Fruit fly (Drosophila melanogaster) ovary, adult (tissue): ENCODE data around the gene Tep2.

Experiments
- CG17801 ChIP-seq: fragments of 200-800 bp; optimal IDR thresholded peaks from 2 replicates; lab custom pipeline; 2019; ENCODE audit warnings: missing biosample characterization, mild to moderate bottlenecking, missing genetic modification characterization, moderate library complexity; ENCODE audit not compliant: partially characterized antibody

Tep2 gene

DNA sequence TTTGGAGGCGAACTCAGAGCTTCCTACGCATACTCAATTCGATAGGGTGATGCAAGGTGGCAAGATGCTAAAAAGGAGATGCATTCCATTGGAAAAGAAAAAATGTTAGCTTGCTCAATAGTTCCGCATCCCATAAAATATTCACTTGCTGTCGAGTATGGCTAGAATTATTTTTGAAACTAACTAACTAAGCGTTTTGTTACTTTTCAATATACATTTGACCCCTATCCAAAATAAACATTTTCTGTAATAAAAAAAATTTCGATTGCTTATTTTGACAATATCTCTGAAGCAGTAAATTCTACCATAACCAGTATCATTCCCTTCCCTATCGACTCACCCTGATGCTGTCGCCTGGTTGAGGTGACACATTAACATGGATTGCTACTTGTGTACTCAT lies 2.1 kb upstream of the Tep2 start:
- TF ChIP-seq CG17801 (GFP tag; lab: Kevin White, UChicago): no peak

DNA sequence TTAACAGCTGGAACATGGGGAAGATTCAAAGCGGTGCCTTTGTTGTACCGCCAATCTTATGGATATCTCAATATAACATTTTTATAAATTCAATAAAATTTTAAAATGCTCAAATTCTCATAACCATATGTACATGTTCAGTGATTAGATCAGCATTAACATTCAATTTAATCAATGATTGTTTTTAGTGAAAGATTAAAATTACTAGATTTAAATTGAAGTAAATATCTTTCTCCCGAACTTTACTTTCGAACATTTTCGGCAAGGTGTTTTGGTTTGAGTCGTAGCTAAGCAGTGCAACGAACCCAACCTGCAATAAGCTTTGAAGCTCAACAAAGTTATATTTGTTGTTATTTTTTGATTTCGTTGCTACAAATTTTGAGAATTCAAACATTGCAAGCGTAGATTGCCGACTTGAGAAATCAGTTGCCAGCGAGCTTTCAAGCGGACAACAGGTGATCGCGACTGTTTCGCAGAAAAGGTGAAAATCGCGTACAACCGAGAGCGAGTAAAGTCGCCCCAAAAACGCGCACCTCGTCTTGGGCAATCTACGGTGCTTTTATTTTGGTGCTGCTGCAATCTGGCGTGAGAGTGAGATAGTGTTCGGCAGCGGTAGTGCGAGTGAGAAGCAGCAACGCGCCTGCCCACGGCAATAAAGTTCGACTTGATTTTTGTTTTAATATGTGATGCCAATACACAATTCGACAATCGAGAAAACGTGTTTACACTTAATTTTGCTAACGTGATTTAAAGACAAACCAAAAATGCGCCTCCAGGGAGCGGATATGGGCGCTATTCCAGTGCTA lies 1.2 kb upstream of the Tep2 start, which contains the start of gene Tep3:
Gene Tep3 (plus strand): TSS at position 423 of the 806 bp plus-strand sequence.
- peak; percentile 73 for TF ChIP-seq CG17801 (GFP tag; lab: Kevin White, UChicago)

DNA sequence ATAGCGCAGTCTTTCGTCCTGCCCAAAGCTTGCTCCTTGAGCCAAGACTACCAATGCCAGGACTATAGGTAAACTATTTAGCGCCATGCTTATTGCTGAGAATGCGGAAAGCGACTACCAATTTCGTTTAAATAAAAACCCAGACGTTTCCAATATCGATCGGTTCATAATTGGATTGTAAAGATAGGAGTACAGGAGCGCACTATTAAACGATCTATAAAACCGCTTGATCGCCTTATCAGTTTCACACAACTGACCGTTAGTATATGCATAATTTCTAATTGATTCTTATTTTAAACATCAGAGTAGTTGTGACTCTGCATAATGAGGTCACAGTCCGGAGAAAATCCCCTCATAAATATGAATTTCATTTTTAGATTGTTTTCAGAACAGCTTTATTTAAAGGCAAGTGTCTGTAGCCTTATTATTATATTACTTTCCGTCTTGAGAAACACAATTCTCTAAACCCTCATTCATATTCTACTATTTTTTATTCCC lies 8.8 kb downstream of the Tep2 start, which contains the start of the genes CG7025 and CG43235:
Gene CG7025 (minus strand): TSS at position 101 of the 498 bp plus-strand sequence.
Gene CG43235 (plus strand): TSS at position 448 of the 498 bp plus-strand sequence.
- no peak for TF ChIP-seq CG17801 (GFP tag; lab: Kevin White, UChicago)

DNA sequence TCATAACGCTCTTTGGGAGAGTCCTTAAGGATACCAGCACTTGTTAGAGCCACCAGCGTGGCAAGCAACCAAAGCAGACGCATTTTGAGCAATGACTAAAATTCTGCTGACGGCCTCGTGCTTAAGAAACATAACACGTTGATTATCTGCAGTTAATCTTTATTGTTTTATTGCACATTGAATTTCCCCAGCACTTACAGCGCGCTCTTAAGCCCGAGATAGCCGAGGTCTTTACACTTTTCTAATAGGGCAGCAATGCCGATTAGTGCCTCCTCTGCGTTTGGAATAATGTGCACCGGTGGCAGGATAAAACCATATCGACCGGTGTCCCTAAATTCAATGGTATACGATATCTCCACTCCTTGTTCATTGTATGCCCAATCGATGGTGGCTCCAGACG lies 10.4 kb downstream of the Tep2 start, which contains the start of gene CG18585:
Gene CG18585 (minus strand): TSS at position 101 of the 400 bp plus-strand sequence.
- no peak for TF ChIP-seq CG17801 (GFP tag; lab: Kevin White, UChicago)

DNA sequence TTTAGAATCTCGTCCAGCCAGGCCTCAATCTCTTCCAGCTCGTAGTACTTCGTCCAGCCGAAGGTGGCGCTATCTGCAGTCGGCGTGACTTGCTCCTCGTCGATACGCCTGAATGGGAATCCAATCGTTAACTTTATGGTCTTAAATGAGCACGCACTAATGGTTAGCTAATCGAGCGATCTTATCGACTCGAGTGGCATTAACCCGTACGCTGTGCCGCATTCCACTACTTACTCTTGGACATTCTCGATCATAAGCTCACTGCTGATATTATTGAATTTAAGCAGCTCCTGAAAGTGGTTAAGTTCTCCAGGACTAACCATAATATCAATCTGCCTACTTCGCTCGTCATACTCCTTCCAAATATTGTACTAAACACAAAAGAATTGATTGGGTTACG lies 11.0 kb downstream of the Tep2 start:
- TF ChIP-seq CG17801 (GFP tag; lab: Kevin White, UChicago): no peak

DNA sequence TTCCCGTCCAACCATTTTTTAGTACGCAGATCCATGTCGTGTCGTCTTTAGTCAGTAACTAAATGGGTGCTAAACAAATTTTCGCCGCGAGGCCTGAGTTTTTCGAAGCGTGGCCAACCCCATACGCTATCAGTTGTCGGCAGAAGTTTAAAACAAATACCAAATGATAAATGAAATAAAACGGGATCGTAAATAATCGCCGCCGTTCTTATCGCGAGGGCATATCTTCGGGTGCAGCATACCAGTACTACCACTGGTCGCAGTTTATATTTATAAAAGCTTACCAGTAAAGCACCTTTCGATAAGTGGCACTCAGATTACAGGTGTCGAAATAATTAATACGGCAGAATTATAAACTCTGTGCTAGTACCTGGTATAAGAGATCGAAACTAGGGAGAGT lies 16.1 kb downstream of the Tep2 start:
- TF ChIP-seq CG17801 (GFP tag; lab: Kevin White, UChicago): no peak

DNA sequence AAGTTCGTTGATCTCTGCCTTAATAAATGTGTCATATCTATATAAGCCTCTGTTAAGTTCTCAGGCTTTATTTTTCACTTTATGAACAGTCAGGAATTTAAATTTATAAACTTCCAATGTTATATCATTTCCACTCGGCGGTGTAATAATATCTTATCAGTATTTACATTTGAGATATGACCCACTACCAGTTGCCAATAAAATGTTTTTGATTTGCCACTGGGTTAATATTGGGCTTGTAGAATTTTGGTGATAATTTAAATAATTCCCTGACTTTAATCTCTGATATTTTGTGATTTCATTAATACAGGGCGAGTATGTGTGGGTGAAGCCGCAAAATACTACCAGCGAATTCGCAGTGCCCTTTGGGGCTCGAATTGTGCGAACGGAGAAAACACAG lies 21.1 kb downstream of the Tep2 start:
- no peak for TF ChIP-seq CG17801 (GFP tag; lab: Kevin White, UChicago)

DNA sequence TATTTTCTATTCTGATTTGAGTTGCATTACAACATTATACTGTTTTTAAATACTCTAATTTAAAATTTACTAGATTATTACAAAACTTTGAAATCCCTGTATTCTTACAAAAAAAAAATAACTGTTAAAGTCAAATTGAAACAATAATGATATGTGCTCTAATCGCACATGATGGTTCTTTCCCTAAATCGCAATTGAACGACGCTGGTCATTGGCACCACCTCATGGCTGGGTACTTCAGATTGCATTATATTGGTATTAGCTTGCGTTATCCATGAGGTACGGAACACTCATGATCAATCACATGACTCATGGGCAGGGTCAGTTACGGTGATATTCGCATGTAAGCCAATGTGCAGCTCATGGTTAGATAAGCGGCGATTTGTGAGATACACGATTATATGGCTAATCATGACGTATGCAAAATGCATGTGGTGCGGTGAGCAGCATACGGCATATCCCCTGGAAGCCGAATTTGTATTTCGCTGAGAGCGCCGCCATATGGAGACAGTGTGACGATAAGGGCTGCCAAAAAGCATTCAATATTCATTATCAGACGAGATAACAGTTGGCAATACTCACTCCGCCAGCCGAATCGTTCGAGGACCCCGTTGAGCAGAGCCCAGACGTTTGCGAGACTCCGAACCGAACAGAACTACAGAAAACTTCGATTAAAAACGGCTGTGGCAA lies 23.2 kb downstream of the Tep2 start:
- TF ChIP-seq CG17801 (GFP tag; lab: Kevin White, UChicago): no peak

DNA sequence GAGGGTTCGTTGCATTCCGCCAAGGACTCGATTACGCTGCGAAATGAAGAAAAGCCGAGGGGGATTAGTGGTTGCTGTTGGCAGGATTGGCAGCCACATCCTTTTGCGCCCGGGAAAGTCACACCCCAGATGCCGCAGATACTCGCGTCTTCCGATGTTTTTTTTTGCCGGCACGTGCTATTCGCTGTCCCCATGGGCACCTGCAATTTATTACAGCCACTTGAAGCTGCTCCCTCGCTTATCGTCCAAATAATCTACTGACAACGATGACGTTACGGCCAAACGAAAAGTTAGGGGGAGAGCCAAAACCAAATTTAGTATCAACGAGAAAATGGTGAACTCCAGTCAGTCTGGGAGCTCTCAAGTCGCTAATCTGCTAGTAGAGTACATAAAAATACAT lies 24.4 kb downstream of the Tep2 start:
- TF ChIP-seq CG17801 (GFP tag; lab: Kevin White, UChicago): no peak

DNA sequence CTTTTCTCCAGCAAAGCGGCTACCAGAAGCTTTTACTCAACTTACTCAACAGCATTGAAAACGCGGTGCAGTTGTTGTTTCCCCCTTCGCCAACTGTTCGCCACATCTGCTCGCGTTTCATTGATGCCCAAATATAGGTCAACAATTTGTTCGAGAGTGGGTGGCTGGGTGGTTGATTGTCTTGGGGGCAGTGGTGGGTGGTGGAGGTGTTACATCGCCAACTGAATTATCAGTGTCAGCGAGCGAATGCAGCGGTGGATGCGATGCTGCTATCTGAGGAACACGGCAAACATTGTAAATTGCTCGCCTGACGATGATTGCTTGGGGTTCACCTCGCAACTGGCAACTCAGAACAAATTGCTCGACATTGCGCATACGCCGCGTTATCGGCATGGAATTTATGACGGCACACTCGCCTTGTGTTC lies 25.6 kb downstream of the Tep2 start:
- no peak for TF ChIP-seq CG17801 (GFP tag; lab: Kevin White, UChicago)

DNA sequence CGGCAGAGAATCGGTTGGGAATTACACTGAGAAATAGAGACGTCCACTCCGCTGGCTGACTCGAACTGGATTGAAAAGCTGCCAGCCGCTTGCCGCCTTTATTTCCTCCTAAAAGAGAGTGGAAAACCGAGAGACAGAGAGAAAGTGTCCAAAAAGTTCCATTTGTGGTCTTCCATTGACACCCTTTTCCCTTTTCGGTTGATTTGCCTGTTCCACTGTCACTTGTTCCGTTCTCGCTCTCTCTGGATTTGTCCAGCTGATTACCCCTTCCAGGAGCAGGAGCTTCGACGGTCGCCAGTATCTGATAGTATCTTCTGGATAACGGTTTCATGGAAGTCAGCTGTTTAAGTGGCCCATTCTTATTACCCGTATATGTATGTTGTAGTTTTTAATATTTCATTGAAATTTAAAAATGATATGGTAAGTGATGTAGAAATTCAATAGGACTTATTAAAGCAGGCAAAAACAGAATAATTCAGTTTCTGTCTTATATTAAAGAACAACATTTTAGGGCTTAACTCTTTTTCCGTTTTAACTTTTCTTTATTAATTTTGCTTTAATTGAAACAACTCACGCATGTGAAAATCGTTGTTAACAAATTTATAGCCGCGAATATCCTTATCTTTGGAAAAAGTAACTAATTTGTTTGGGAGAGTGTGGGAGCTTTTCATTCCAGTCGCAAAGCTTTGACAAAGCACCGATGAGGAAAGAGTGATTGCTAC lies 26.2 kb downstream of the Tep2 start, which contains the start of gene Slob:
Gene Slob (minus strand): TSS at position 51 of the 722 bp plus-strand sequence.
- TF ChIP-seq CG17801 (GFP tag; lab: Kevin White, UChicago): no peak

DNA sequence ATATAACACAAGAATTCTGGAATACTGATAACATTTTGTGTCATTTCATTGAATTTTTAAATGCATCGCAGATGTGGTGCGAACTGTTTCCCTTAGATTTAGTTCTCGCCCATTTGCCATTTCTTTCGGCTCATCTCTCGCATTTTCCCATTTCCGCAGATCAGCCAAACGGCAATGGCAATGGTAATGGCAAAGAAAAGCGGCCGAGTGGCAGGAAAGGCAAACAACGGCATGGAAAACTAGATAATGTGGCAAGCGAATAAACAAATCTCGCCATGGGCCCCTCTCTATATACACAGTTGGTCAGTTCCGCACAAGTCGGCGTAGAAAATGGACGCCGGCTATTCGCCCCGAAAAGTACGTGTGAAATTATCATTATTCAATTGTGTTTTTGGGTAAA lies 35.7 kb downstream of the Tep2 start, which contains the start of gene Myo28B1:
Gene Myo28B1 (plus strand): TSS at position 301 of the 400 bp plus-strand sequence.
- no peak for TF ChIP-seq CG17801 (GFP tag; lab: Kevin White, UChicago)

DNA sequence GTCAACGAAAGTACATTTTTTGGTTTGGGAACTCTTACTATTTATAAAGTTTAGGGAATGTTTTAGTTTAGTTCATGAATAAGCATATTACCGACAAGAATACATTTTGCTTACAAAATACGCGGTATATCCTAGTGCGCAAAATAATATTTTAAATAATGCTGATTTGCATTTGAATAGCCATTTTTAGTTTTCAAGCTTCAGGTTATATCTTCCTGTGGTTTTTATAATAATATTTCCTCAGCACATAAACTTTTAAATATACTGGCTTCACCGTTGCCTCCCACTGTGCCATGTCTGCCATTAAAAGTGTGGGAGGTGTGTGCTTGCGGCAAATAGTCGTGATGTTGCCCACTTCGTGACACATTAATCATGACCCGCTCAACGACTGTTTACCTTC lies 41.3 kb downstream of the Tep2 start:
- no peak for TF ChIP-seq CG17801 (GFP tag; lab: Kevin White, UChicago)

DNA sequence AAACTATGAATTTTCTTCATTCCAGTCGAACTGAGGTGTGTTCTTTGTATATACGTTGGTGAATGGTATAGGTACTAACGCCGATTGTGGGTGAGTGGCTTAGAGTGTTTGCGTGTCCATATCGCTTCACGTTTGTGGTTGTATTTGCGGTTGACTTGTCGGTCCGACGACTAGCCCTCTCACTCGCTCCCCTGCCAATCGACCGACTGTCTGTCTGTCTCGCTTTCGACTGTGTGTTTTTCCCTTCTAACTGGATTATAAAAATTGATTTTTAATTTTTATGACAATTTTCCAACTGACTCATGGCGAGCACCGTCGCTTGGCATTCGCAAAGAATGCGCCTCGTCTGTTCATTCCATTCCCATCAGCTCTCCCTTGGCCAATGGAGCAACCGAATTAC lies 41.8 kb downstream of the Tep2 start:
- TF ChIP-seq CG17801 (GFP tag; lab: Kevin White, UChicago): no peak
